Fruit fly (Drosophila melanogaster) whole organism, prepupa: Measurements from ENCODE around the gene CG46512.
"Not testable (repeated sequence)": the region's sequence is repeated elsewhere in the genome, so short reads cannot be mapped to it uniquely, and the experiment has no call there.

Experiments used
- CG3032 ChIP-seq: fragments of 200-800 bp; optimal IDR thresholded peaks from 2 replicates; lab custom pipeline; 2019; ENCODE audit warnings: missing biosample characterization, mild to moderate bottlenecking, missing genetic modification characterization, moderate library complexity
- CG6792 ChIP-seq: fragments of 200-800 bp; sonication (Bioruptor generic); optimal IDR thresholded peaks from 3 replicates; lab custom pipeline; 2016; ENCODE audit warnings: missing biosample characterization, missing genetic modification characterization
- CG8119 ChIP-seq: fragments of 200-800 bp; sonication (Bioruptor generic); IDR thresholded peaks from 3 replicates; pipeline ENCODE4 v1.3.6; 2022; ENCODE audit warnings: missing biosample characterization, missing genetic modification characterization
- CG8632 ChIP-seq: fragments of 200-800 bp; sonication (Bioruptor generic); optimal IDR thresholded peaks from 3 replicates; lab custom pipeline; 2016; ENCODE audit warnings: missing biosample characterization, missing genetic modification characterization
- Eip75B ChIP-seq: fragments of 200-800 bp; sonication (Bioruptor generic); optimal IDR thresholded peaks from 3 replicates; lab custom pipeline; 2016; ENCODE audit warnings: missing biosample characterization, missing genetic modification characterization
- Eip78C ChIP-seq: fragments of 200-800 bp; sonication (Bioruptor generic); peaks from one replicate; lab custom pipeline; 2016; ENCODE audit warnings: missing biosample characterization, missing genetic modification characterization
- Eip93F ChIP-seq: fragments of 200-800 bp; sonication (Bioruptor generic); optimal IDR thresholded peaks from 2 replicates; lab custom pipeline; 2016; ENCODE audit warnings: missing biosample characterization, mild to moderate bottlenecking, missing genetic modification characterization
- Gug ChIP-seq: fragments of 200-800 bp; sonication (Bioruptor generic); IDR thresholded peaks from 2 replicates; pipeline ENCODE4 v1.3.6; 2022; ENCODE audit warnings: missing biosample characterization, missing genetic modification characterization
- Hr39 ChIP-seq: fragments of 200-800 bp; sonication (Bioruptor generic); optimal IDR thresholded peaks from 2 replicates; lab custom pipeline; 2016; ENCODE audit warnings: missing biosample characterization, missing genetic modification characterization
- Sox102F ChIP-seq: fragments of 200-800 bp; sonication (Bioruptor generic); optimal IDR thresholded peaks from 2 replicates; lab custom pipeline; 2016; ENCODE audit warnings: missing biosample characterization, mild to moderate bottlenecking, missing genetic modification characterization
- Sox15 ChIP-seq: fragments of 200-800 bp; sonication (Bioruptor generic); optimal IDR thresholded peaks from 3 replicates; lab custom pipeline; 2016; ENCODE audit warnings: missing biosample characterization, missing genetic modification characterization
- cyc ChIP-seq: fragments of 200-800 bp; sonication (Bioruptor generic); optimal IDR thresholded peaks from 3 replicates; lab custom pipeline; 2016; ENCODE audit warnings: missing biosample characterization, missing genetic modification characterization
- esn ChIP-seq: fragments of 200-800 bp; sonication (Bioruptor generic); optimal IDR thresholded peaks from 2 replicates; lab custom pipeline; 2016; ENCODE audit warnings: missing biosample characterization, mild to moderate bottlenecking, missing genetic modification characterization, moderate library complexity
- fd59A ChIP-seq: fragments of 200-800 bp; sonication (Bioruptor generic); optimal IDR thresholded peaks from 2 replicates; lab custom pipeline; 2017; ENCODE audit warnings: missing biosample characterization, mild to moderate bottlenecking, missing genetic modification characterization, missing genetic modification reagents
- fd85E ChIP-seq: fragments of 200-800 bp; sonication (Bioruptor generic); optimal IDR thresholded peaks from 3 replicates; lab custom pipeline; 2016; ENCODE audit warnings: missing biosample characterization, missing genetic modification characterization
- fkh ChIP-seq: fragments of 200-800 bp; sonication (Bioruptor generic); optimal IDR thresholded peaks from 3 replicates; lab custom pipeline; 2017; ENCODE audit warnings: missing biosample characterization, mild to moderate bottlenecking, missing genetic modification characterization, moderate library complexity
- net ChIP-seq: fragments of 200-800 bp; sonication (Bioruptor generic); optimal IDR thresholded peaks from 3 replicates; lab custom pipeline; 2016; ENCODE audit warnings: missing biosample characterization, missing genetic modification characterization
- spab ChIP-seq: fragments of 200-800 bp; sonication (Bioruptor generic); optimal IDR thresholded peaks from 2 replicates; lab custom pipeline; 2017; ENCODE audit warnings: missing biosample characterization, mild to moderate bottlenecking, missing genetic modification characterization, missing genetic modification reagents
- svp ChIP-seq: fragments of 200-800 bp; sonication (Bioruptor generic); peaks from one replicate; lab custom pipeline; 2016; ENCODE audit warnings: missing biosample characterization, missing genetic modification characterization

CG46512 gene

DNA sequence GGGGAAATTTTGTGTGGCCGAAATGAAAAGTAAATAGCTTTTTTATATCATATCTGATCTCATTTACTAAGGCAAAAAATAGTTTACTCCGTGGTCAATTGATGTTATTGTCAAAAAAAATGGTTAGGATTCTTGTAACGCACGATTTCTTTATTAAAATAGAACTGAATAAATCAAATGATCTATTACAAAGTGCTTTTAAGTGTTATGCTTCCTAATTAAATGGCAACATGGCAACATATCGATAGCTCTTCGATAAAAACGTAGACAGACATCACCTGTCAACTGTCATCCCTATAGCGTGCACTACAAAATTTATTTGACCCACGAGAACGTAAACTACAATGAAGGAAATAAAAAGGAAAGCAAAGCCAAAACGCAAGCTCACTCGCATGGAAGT is at the start of gene CG46512:
Gene CG46512, plus strand, starts transcription at position 301 of the 400 bp plus-strand sequence.
- TF ChIP-seq fd59A, Sox15, CG6792 (GFP tag; lab: Kevin White, UChicago): not testable (repeated sequence)

DNA sequence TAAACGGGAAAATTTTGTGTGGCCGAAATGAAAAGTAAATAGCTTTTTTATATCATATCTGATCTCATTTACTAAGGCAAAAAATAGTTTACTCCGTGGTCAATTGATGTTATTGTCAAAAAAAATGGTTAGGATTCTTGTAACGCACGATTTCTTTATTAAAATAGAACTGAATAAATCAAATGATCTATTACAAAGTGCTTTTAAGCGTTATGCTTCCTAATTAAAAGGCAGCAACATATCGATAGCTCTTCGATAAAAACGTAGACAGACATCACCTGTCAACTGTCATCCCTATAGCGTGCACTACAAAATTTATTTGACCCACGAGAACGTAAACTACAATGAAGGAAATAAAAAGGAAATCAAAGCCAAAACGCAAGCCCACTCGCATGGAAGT is 44.4 kb upstream of the CG46512 start, which contains the start of gene CG40813:
Gene CG40813, plus strand, starts transcription at position 301 of the 400 bp plus-strand sequence.
- TF ChIP-seq fd85E (GFP tag; lab: Kevin White, UChicago); Gug (GFP tag; lab: Robert Waterston, UW); net (GFP tag; lab: Kevin White, UChicago): not testable (repeated sequence)

DNA sequence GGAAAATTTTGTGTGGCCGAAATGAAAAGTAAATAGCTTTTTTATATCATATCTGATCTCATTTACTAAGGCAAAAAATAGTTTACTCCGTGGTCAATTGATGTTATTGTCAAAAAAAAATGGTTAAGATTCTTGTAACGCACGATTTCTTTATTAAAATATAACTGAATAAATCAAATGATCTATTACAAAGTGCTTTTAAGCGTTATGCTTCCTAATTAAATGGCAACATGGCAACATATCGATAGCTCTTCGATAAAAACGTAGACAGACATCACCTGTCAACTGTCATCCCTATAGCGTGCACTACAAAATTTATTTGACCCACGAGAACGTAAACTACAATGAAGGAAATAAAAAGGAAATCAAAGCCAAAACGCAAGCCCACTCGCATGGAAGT is 39.7 kb upstream of the CG46512 start, which contains the start of gene CG46504:
Gene CG46504, plus strand, starts transcription at position 301 of the 400 bp plus-strand sequence.
- not testable (repeated sequence) for TF ChIP-seq fd59A, CG6792, Eip75B (GFP tag; lab: Kevin White, UChicago)

DNA sequence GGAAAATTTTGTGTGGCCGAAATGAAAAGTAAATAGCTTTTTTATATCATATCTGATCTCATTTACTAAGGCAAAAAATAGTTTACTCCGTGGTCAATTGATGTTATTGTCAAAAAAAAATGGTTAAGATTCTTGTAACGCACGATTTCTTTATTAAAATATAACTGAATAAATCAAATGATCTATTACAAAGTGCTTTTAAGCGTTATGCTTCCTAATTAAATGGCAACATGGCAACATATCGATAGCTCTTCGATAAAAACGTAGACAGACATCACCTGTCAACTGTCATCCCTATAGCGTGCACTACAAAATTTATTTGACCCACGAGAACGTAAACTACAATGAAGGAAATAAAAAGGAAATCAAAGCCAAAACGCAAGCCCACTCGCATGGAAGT is 34.6 kb upstream of the CG46512 start, which contains the start of gene CG46505:
Gene CG46505, plus strand, starts transcription at position 301 of the 400 bp plus-strand sequence.
- TF ChIP-seq CG8632 (GFP tag; lab: Kevin White, UChicago); Gug (GFP tag; lab: Robert Waterston, UW); Eip78C (GFP tag; lab: Kevin White, UChicago): not testable (repeated sequence)
- TF ChIP-seq, all 60 proteins: peak for 0; not testable (repeated sequence) for 60

DNA sequence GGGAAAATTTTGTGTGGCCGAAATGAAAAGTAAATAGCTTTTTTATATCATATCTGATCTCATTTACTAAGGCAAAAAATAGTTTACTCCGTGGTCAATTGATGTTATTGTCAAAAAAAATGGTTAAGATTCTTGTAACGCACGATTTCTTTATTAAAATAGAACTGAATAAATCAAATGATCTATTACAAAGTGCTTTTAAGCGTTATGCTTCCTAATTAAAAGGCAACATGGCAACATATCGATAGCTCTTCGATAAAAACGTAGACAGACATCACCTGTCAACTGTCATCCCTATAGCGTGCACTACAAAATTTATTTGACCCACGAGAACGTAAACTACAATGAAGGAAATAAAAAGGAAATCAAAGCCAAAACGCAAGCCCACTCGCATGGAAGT is 29.6 kb upstream of the CG46512 start, which contains the start of gene CG46506:
Gene CG46506, plus strand, starts transcription at position 301 of the 400 bp plus-strand sequence.
- not testable (repeated sequence) for TF ChIP-seq fkh (GFP tag; lab: Kevin White, UChicago); Eip93F (GFP tag; lab: Kevin White, UChicago); CG8119 (GFP tag; lab: Robert Waterston, UW)

DNA sequence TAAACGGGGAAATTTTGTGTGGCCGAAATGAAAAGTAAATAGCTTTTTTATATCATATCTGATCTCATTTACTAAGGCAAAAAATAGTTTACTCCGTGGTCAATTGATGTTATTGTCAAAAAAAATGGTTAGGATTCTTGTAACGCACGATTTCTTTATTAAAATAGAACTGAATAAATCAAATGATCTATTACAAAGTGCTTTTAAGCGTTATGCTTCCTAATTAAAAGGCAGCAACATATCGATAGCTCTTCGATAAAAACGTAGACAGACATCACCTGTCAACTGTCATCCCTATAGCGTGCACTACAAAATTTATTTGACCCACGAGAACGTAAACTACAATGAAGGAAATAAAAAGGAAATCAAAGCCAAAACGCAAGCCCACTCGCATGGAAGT is 24.5 kb upstream of the CG46512 start, which contains the start of gene CG46507:
Gene CG46507, plus strand, starts transcription at position 301 of the 400 bp plus-strand sequence.
- TF ChIP-seq Gug (GFP tag; lab: Robert Waterston, UW); cyc; svp (GFP tag; lab: Kevin White, UChicago): not testable (repeated sequence)
- TF ChIP-seq, all 60 proteins: peak for 0; not testable (repeated sequence) for 60

DNA sequence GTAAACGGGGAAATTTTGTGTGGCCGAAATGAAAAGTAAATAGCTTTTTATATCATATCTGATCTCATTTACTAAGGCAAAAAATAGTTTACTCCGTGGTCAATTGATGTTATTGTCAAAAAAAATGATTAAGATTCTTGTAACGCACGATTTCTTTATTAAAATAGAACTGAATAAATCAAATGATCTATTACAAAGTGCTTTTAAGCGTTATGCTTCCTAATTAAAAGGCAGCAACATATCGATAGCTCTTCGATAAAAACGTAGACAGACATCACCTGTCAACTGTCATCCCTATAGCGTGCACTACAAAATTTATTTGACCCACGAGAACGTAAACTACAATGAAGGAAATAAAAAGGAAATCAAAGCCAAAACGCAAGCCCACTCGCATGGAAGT is 19.8 kb upstream of the CG46512 start, which contains the start of gene CG46508:
Gene CG46508, plus strand, starts transcription at position 301 of the 400 bp plus-strand sequence.
- not testable (repeated sequence) for TF ChIP-seq CG8119 (GFP tag; lab: Robert Waterston, UW); Eip75B (GFP tag; lab: Kevin White, UChicago); Hr39 (GFP tag; lab: Kevin White, UChicago)

DNA sequence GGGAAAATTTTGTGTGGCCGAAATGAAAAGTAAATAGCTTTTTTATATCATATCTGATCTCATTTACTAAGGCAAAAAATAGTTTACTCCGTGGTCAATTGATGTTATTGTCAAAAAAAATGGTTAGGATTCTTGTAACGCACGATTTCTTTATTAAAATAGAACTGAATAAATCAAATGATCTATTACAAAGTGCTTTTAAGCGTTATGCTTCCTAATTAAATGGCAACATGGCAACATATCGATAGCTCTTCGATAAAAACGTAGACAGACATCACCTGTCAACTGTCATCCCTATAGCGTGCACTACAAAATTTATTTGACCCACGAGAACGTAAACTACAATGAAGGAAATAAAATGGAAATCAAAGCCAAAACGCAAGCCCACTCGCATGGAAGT is 14.8 kb upstream of the CG46512 start, which contains the start of gene CG46509:
Gene CG46509, plus strand, starts transcription at position 301 of the 400 bp plus-strand sequence.
- not testable (repeated sequence) for TF ChIP-seq Sox102F (GFP tag; lab: Kevin White, UChicago); esn (GFP tag; lab: Kevin White, UChicago); spab

DNA sequence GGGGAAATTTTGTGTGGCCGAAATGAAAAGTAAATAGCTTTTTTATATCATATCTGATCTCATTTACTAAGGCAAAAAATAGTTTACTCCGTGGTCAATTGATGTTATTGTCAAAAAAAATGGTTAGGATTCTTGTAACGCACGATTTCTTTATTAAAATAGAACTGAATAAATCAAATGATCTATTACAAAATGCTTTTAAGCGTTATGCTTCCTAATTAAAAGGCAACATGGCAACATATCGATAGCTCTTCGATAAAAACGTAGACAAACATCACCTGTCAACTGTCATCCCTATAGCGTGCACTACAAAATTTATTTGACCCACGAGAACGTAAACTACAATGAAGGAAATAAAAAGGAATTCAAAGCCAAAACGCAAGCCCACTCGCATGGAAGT is 10.0 kb upstream of the CG46512 start, which contains the start of gene CG46510:
Gene CG46510, plus strand, starts transcription at position 301 of the 400 bp plus-strand sequence.
- not testable (repeated sequence) for TF ChIP-seq Eip93F (GFP tag; lab: Kevin White, UChicago); CG6792 (GFP tag; lab: Kevin White, UChicago); CG3032 (tag; lab: Kevin White, UChicago)
